Worm (Caenorhabditis elegans) whole organism, L4/young adult: ENCODE data around the gene cdc-48.1.
A peak's percentile ranks its signal among the peaks of the same experiment; 100 is the strongest.

Source experiments
- W03F9.2 ChIP-seq: fragments of 150-350 bp; optimal IDR thresholded peaks from 2 replicates; lab custom pipeline; 2014; ENCODE audit warnings: missing biosample characterization, missing genetic modification characterization
- dao-5 ChIP-seq: sonication (generic microtip); optimal IDR thresholded peaks from 2 replicates; lab custom pipeline; 2016; ENCODE audit warnings: missing genotype, missing genetic modification characterization, moderate library complexity, missing compliant biosample characterization
- him-1 ChIP-seq: sonication (generic microtip); optimal IDR thresholded peaks from 2 replicates; lab custom pipeline; 2016; ENCODE audit warnings: missing genotype, missing genetic modification reagents, missing genetic modification characterization, missing compliant biosample characterization

cdc-48.1 gene

ce11 chrII:10563368-10563767, at the start of gene cdc-48.1:
cdc-48.1 (minus strand) TSS chrII:10563407.
- TF ChIP-seq W03F9.2 (tag; lab: Kevin White, UChicago) (peak; percentile 99), dao-5 (peak; percentile 80), him-1 (peak; percentile 100)

ce11 chrII:10612743-10613142, 49.5 kb upstream of the cdc-48.1 start, which contains the start of gene C14A4.12:
C14A4.12 (plus strand) TSS chrII:10613043.
- TF ChIP-seq him-1 (no peak), W03F9.2 (tag; lab: Kevin White, UChicago) (no peak), dao-5 (no peak)

ce11 chrII:10608821-10609220, 45.6 kb upstream of the cdc-48.1 start:
- TF ChIP-seq him-1, result no peak
- TF ChIP-seq W03F9.2 (tag; lab: Kevin White, UChicago), result no peak
- TF ChIP-seq dao-5, result no peak

DNA sequence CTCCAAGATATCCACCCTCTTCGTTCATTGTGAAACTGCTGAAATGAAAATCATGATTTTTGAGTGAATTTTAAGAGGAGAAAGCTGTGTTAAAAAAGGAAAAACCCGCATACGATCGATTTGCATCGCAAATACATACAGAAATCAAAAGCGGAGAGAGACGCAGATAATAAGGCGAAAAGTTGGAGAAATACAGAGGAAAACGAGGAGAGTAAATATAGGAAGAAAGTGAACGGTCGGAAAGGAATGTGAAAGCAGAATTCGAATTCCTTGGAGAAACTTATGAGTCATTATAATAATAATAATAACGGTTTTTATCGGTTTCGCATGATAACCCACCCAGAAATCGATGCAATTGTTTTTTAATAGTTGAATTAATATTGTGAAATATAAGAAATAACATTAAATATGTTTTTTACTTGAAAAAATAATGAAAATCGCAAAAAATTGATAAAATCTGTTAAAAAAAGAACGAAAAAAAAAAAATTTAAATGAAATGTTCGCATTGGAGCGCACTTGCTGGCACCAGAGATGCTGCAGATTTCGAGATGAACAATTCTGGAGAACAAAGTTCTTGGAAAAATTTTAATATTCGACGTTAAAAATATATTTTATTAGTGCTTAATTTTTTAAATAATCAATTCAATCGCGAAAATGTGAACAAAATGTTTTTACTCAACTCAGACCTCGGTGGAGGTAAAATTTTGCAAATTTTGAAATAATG, 44.2 kb upstream of the cdc-48.1 start, which contains the start of gene ccm-3:
ccm-3 (minus strand) TSS at position 38 of the 724 bp plus-strand sequence.
- TF ChIP-seq him-1 (no peak), W03F9.2 (tag; lab: Kevin White, UChicago) (no peak), dao-5 (no peak)

DNA sequence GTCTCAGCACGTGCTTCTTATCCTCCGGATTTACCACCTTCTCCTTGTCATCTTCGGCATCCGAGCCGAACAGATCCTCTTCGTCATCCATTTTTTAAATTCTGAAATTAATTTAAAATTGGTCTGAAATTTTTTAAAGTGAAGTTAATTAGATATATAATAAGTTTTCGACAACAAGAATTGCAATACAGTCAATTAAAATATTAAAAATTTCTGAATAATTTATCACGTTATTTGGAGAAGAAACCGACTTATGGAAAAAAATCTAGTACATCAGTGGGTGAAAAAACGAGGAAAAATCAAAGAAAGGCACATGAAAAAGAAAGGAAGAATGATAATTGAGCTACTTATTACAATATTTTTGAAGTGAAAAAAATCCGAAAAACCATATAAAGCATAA, 42.3 kb upstream of the cdc-48.1 start, which contains the start of gene taf-13:
taf-13 (minus strand) TSS at position 101 of the 400 bp plus-strand sequence.
- TF ChIP-seq dao-5, result no peak

DNA sequence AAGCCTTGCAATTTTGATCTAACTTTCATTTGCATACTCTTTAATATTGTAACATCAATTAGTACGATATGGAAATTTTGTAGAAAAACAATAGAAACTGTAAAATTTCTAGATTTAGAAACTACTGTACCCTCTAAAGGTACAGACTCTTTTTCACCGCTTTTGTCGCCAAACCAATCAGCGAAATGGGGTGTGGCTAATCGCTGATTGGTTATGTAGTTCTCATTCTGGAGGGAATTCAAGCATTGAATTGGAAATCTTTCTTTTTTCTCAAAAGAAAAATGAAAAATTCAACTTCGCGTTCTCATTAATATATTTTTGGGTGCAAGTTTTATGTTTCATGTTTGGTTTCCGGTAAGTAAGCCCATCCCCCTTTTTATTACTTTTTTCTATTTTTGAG, 40.4 kb upstream of the cdc-48.1 start:
- TF ChIP-seq dao-5 (no peak), him-1 (no peak), W03F9.2 (tag; lab: Kevin White, UChicago) (no peak)

ce11 chrII:10602184-10602583, 39.0 kb upstream of the cdc-48.1 start, which contains the start of gene srv-2:
srv-2 (minus strand) TSS chrII:10602284.
- TF ChIP-seq him-1 (no peak), W03F9.2 (tag; lab: Kevin White, UChicago) (no peak), dao-5 (no peak)

DNA sequence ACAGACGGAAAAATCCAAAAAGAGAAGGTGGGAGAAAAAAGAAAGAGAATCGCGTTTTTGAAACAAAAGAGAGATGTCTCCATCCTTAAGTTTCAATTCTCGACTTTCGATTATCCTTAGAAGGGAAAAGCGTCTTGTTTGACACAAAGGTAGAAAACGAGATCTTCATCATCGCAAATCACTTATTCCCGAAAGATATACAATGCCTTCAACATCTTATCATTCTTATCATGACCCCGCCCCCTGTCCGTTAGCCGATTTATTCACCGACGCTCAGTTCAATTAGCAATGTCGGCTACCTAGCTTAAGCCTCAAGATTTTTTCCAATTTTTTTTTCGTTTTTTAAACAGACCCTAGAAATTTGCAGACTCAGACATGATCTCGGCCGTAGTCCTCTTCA, 35.8 kb upstream of the cdc-48.1 start, which contains the start of gene C14A4.9:
C14A4.9 (plus strand) TSS at position 368 of the 400 bp plus-strand sequence.
- TF ChIP-seq W03F9.2 (tag; lab: Kevin White, UChicago) (no peak), dao-5 (no peak), him-1 (no peak)

DNA sequence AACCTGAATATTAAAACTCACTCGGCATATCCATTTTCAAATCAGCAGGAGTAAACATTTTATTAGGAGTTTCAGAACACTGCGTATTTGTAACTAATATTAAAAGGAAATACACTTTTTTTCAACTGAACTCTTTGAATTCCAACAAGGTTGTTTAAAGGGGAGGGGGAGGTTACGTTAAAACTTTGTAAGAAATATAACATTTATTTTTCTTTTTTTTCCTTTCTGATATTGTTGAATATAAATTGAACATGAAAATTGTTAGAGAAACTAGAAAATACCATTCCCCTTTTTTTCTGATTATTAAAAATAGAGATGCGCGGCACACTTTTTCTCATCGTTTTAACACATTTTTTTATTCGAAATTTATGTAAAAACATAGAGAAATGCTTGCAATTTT, 34.8 kb upstream of the cdc-48.1 start, which contains the start of gene C14A4.8:
C14A4.8 (minus strand) TSS at position 101 of the 400 bp plus-strand sequence.
- TF ChIP-seq him-1, result no peak
- TF ChIP-seq W03F9.2 (tag; lab: Kevin White, UChicago), result no peak

DNA sequence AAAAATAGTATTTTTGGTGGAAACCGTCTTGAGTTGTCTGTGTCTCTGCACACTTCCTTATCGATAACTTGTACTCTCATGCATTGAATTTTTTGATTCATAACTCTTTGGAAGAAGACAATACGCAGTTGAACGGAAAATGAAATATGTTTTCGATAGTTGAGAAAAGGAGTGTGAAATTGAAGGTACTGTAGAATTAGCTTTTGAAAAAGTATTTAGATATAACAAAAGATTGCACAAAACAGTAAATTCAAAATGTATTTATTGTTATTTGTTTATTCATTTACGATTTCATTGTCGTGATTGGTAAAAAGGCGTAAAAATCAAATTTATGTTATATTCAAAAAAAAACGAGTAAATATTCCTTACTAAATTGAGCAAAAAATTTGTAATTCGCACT, 33.3 kb upstream of the cdc-48.1 start, which contains the start of gene C14A4.7:
C14A4.7 (minus strand) TSS at position 101 of the 400 bp plus-strand sequence.
- TF ChIP-seq him-1 (no peak), W03F9.2 (tag; lab: Kevin White, UChicago) (no peak), dao-5 (no peak)

DNA sequence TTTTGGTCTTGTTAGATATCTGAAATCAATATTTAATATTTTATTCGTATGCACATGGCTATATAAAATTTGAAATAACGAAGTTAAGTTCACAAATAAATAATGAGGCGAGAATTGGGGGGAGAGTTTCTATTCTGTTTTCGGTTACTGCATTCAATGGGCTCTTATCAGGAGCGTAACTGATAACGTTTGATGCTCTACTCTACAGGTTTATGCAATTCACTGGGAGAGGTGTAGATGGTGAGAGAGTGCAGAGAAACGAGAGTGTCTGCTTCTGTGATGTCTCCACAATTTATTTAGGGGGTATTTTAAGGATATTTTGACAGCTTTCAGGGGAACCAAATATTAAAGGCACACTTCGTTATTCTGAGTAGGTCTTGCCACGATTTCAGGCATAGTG, 31.6 kb upstream of the cdc-48.1 start, which contains the start of gene C14A4.6:
C14A4.6 (minus strand) TSS at position 19 of the 400 bp plus-strand sequence.
- TF ChIP-seq dao-5 (no peak), W03F9.2 (tag; lab: Kevin White, UChicago) (no peak), him-1 (no peak)

DNA sequence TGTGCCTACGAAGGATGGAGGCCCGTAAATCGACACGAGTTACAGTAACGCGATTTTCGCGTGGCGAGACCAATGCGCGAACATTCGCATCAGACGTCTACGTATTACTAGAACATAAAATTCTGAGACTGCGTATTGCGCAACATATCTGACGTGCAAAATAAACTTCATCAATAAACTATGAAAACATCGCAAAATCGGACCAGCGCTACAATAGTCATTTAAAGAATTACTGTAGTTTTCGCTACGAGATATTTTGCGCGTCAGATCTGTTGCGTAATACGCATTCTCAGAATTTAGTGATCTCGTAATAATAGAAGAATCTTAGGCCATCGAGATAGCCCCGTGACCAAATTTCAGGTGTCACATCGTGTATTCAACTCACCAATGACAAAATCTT, 31.1 kb upstream of the cdc-48.1 start:
- TF ChIP-seq dao-5, result no peak
- TF ChIP-seq W03F9.2 (tag; lab: Kevin White, UChicago), result no peak
- no peak for TF ChIP-seq him-1

- no peak for TF ChIP-seq him-1
- TF ChIP-seq W03F9.2 (tag; lab: Kevin White, UChicago), result no peak
- TF ChIP-seq dao-5, result no peak
Observed at ce11 chrII:10592452-10592851, 29.2 kb upstream of the cdc-48.1 start, which contains the start of gene crn-5. crn-5 (plus strand) TSS chrII:10592752.

- TF ChIP-seq W03F9.2 (tag; lab: Kevin White, UChicago), result no peak
- TF ChIP-seq dao-5, result no peak
- TF ChIP-seq him-1, result no peak
Observed at ce11 chrII:10587742-10588141, 24.5 kb upstream of the cdc-48.1 start, which contains the start of gene crn-3. crn-3 (plus strand) TSS chrII:10588042.

ce11 chrII:10584036-10584435, 20.8 kb upstream of the cdc-48.1 start, which contains the start of gene algn-9:
algn-9 (plus strand) TSS chrII:10584336.
- TF ChIP-seq him-1 (no peak), dao-5 (no peak), W03F9.2 (tag; lab: Kevin White, UChicago) (no peak)
